Worm (Caenorhabditis elegans) whole organism, mixed stage, embryonic: ENCODE measurements around the gene nspf-2.

Source experiments
- M03D4.4 ChIP-seq: sonication (generic microtip); optimal IDR thresholded peaks from 2 replicates; lab custom pipeline; 2017; ENCODE audit warnings: mild to moderate bottlenecking, missing genetic modification characterization, missing compliant biosample characterization
- bed-3 ChIP-seq: fragments of 200-800 bp; sonication (Bioruptor generic); optimal IDR thresholded peaks from 3 replicates; lab custom pipeline; 2018; ENCODE audit warnings: mild to moderate bottlenecking, missing genetic modification characterization, moderate library complexity, missing compliant biosample characterization
- blmp-1 ChIP-seq: fragments of 150-350 bp; optimal IDR thresholded peaks from 2 replicates; lab custom pipeline; 2014; ENCODE audit warnings: missing biosample characterization, missing genetic modification characterization
- ceh-39 ChIP-seq: fragments of 150-350 bp; optimal IDR thresholded peaks from 2 replicates; lab custom pipeline; 2014; ENCODE audit warnings: missing biosample characterization, missing genetic modification characterization
- ceh-83 ChIP-seq: fragments of 200-800 bp; sonication (Bioruptor generic); optimal IDR thresholded peaks from 2 replicates; lab custom pipeline; 2018; ENCODE audit warnings: mild to moderate bottlenecking, missing genetic modification characterization, missing compliant biosample characterization
- ces-1 ChIP-seq: fragments of 150-350 bp; optimal IDR thresholded peaks from 2 replicates; lab custom pipeline; 2014; ENCODE audit warnings: missing biosample characterization, missing genetic modification reagents, missing genetic modification characterization
- cnd-1 ChIP-seq: fragments of 200-800 bp; sonication (Bioruptor generic); optimal IDR thresholded peaks from 2 replicates; lab custom pipeline; 2018; ENCODE audit warnings: mild to moderate bottlenecking, missing genetic modification characterization, missing compliant biosample characterization
- drap-1 ChIP-seq: fragments of 200-800 bp; sonication (Bioruptor generic); optimal IDR thresholded peaks from 3 replicates; lab custom pipeline; 2018; ENCODE audit warnings: mild to moderate bottlenecking, missing genetic modification characterization, missing compliant biosample characterization
- elt-1 ChIP-seq: sonication (generic microtip); optimal IDR thresholded peaks from 2 replicates; lab custom pipeline; 2017; ENCODE audit warnings: missing genetic modification characterization, mild to moderate bottlenecking, missing compliant biosample characterization, antibody characterized with exemption, moderate library complexity, borderline replicate concordance; ENCODE audit not compliant: insufficient read depth
- flh-1 ChIP-seq: fragments of 200-800 bp; sonication (Bioruptor generic); optimal IDR thresholded peaks from 2 replicates; lab custom pipeline; 2018; ENCODE audit warnings: mild to moderate bottlenecking, missing genetic modification characterization, moderate library complexity, missing compliant biosample characterization
- hlh-1 ChIP-seq: fragments of 150-350 bp; optimal IDR thresholded peaks from 2 replicates; lab custom pipeline; 2014; ENCODE audit warnings: missing biosample characterization, missing genetic modification reagents, missing genetic modification characterization
- lsy-2 ChIP-seq: fragments of 150-350 bp; optimal IDR thresholded peaks from 2 replicates; lab custom pipeline; 2014; ENCODE audit warnings: missing biosample characterization, missing genetic modification characterization
- mab-5 ChIP-seq: fragments of 150-350 bp; optimal IDR thresholded peaks from 2 replicates; lab custom pipeline; 2014; ENCODE audit warnings: missing biosample characterization, missing genetic modification characterization
- mep-1 ChIP-seq: fragments of 150-350 bp; optimal IDR thresholded peaks from 2 replicates; lab custom pipeline; 2017; ENCODE audit warnings: missing biosample characterization, missing genetic modification reagents, missing genetic modification characterization, inconsistent platforms
- mls-2 ChIP-seq: sonication (generic microtip); optimal IDR thresholded peaks from 2 replicates; lab custom pipeline; 2016; ENCODE audit warnings: mild to moderate bottlenecking, missing genetic modification characterization, moderate library complexity, missing compliant biosample characterization
- nhr-12 ChIP-seq: fragments of 150-350 bp; optimal IDR thresholded peaks from 2 replicates; lab custom pipeline; 2014; ENCODE audit warnings: missing biosample characterization, missing genetic modification characterization
- nhr-2 ChIP-seq: fragments of 150-350 bp; optimal IDR thresholded peaks from 2 replicates; lab custom pipeline; 2014; ENCODE audit warnings: missing biosample characterization, missing genetic modification characterization
- nhr-237 ChIP-seq: fragments of 150-350 bp; optimal IDR thresholded peaks from 2 replicates; lab custom pipeline; 2014; ENCODE audit warnings: missing biosample characterization, missing genetic modification characterization
- nhr-76 ChIP-seq: sonication (generic microtip); optimal IDR thresholded peaks from 2 replicates; lab custom pipeline; 2017; ENCODE audit warnings: missing biosample characterization, missing genetic modification characterization
- pha-4 ChIP-seq: fragments of 150-350 bp; optimal IDR thresholded peaks from 2 replicates; lab custom pipeline; 2018; ENCODE audit warnings: missing biosample characterization, missing genetic modification reagents, missing genetic modification characterization
- sem-2 ChIP-seq: fragments of 200-800 bp; sonication (Bioruptor generic); optimal IDR thresholded peaks from 2 replicates; lab custom pipeline; 2018; ENCODE audit warnings: mild to moderate bottlenecking, missing genetic modification characterization, missing compliant biosample characterization
- snpc-4 ChIP-seq: fragments of 150-350 bp; optimal IDR thresholded peaks from 2 replicates; lab custom pipeline; 2014; ENCODE audit warnings: missing biosample characterization, missing genetic modification characterization
- sptf-1 ChIP-seq: sonication (generic microtip); optimal IDR thresholded peaks from 2 replicates; lab custom pipeline; 2017; ENCODE audit warnings: mild to moderate bottlenecking, missing genetic modification characterization, moderate library complexity, missing compliant biosample characterization
- unc-120 ChIP-seq: sonication (generic microtip); optimal IDR thresholded peaks from 2 replicates; lab custom pipeline; 2017; ENCODE audit warnings: missing genetic modification characterization, missing compliant biosample characterization; ENCODE audit not compliant: poor library complexity, severe bottlenecking
- unc-39 ChIP-seq: fragments of 150-350 bp; optimal IDR thresholded peaks from 2 replicates; lab custom pipeline; 2014; ENCODE audit warnings: missing biosample characterization, missing genetic modification characterization
- unc-62 ChIP-seq: fragments of 150-350 bp; optimal IDR thresholded peaks from 2 replicates; lab custom pipeline; 2014; ENCODE audit warnings: missing biosample characterization, missing genetic modification reagents, missing genetic modification characterization
- zip-8 ChIP-seq: fragments of 150-350 bp; optimal IDR thresholded peaks from 2 replicates; lab custom pipeline; 2014; ENCODE audit warnings: missing biosample characterization, missing genetic modification characterization

Gene nspf-2

ce11 chrII:2730647-2731046 is 41.9 kb downstream of the nspf-2 start:
- no peak for TF ChIP-seq unc-39
- TF ChIP-seq ces-1 (GFP tag; lab: Kevin White, UChicago) = peak; percentile 28

- TF ChIP-seq drap-1 (GFP tag; lab: Kevin White, UChicago) = no peak
- no peak for TF ChIP-seq flh-1 (GFP tag; lab: Kevin White, UChicago)
- TF ChIP-seq bed-3 = no peak
- TF ChIP-seq blmp-1 (tag; lab: Kevin White, UChicago) = no peak
- no peak for TF ChIP-seq ceh-83 (GFP tag; lab: Kevin White, UChicago)
- no peak for TF ChIP-seq snpc-4 (tag; lab: Kevin White, UChicago)
- TF ChIP-seq pha-4 (tag; lab: Kevin White, UChicago) = no peak
- TF ChIP-seq mep-1 = no peak
- no peak for TF ChIP-seq sptf-1 (tag; lab: Kevin White, UChicago)
- TF ChIP-seq M03D4.4 (tag; lab: Kevin White, UChicago) = no peak
- TF ChIP-seq nhr-237 (tag; lab: Kevin White, UChicago) = no peak
- no peak for TF ChIP-seq unc-120 (tag; lab: Kevin White, UChicago)
- TF ChIP-seq unc-62 (GFP tag; lab: Kevin White, UChicago) = no peak
- no peak for TF ChIP-seq mls-2 (tag; lab: Kevin White, UChicago)
- no peak for TF ChIP-seq nhr-12 (tag; lab: Kevin White, UChicago)
- no peak for TF ChIP-seq hlh-1 (tag; lab: Kevin White, UChicago)
- TF ChIP-seq zip-8 (tag; lab: Kevin White, UChicago) = no peak
- no peak for TF ChIP-seq nhr-76
- TF ChIP-seq, all 35 proteins: peak for 0
These were observed 45.5 kb downstream of the nspf-2 start for ce11 chrII:2734266-2734665.

- TF ChIP-seq unc-39 (no peak), mep-1 (peak; percentile 16), sptf-1 (tag; lab: Kevin White, UChicago) (peak; percentile 4)
These were observed 46.0 kb downstream of the nspf-2 start for ce11 chrII:2734735-2735134.

ce11 chrII:2735192-2735591 is 46.5 kb downstream of the nspf-2 start, which contains the start of gene wdr-31:
Gene wdr-31, minus strand, starts transcription at chrII:2735292.
- TF ChIP-seq mep-1 = no peak
- TF ChIP-seq unc-62 (GFP tag; lab: Kevin White, UChicago) = no peak
- no peak for TF ChIP-seq drap-1 (GFP tag; lab: Kevin White, UChicago)
- no peak for TF ChIP-seq ceh-83 (GFP tag; lab: Kevin White, UChicago)
- no peak for TF ChIP-seq unc-120 (tag; lab: Kevin White, UChicago)
- no peak for TF ChIP-seq unc-39
- TF ChIP-seq, all 35 proteins: peak for 0

ce11 chrII:2735644-2736043 is 46.9 kb downstream of the nspf-2 start:
- TF ChIP-seq ceh-83 (GFP tag; lab: Kevin White, UChicago) = no peak
- TF ChIP-seq nhr-2 (tag; lab: Kevin White, UChicago) = no peak
- TF ChIP-seq nhr-76 = no peak
- TF ChIP-seq sem-2 = no peak
- TF ChIP-seq ceh-39 (tag; lab: Kevin White, UChicago) = no peak
- no peak for TF ChIP-seq mab-5 (tag; lab: Kevin White, UChicago)
- no peak for TF ChIP-seq unc-39
- TF ChIP-seq lsy-2 = no peak
- TF ChIP-seq nhr-237 (tag; lab: Kevin White, UChicago) = no peak

ce11 chrII:2736156-2736728 is 47.5 kb downstream of the nspf-2 start, which contains the start of gene T05A8.8:
Gene T05A8.8, plus strand, starts transcription at chrII:2736678.
- TF ChIP-seq bed-3 (no peak), nhr-2 (tag; lab: Kevin White, UChicago) (no peak), mep-1 (no peak), cnd-1 (no peak), ceh-39 (tag; lab: Kevin White, UChicago) (no peak), ces-1 (GFP tag; lab: Kevin White, UChicago) (no peak), blmp-1 (tag; lab: Kevin White, UChicago) (no peak)
- TF ChIP-seq, all 35 proteins: peak for 0

- TF ChIP-seq unc-62 (GFP tag; lab: Kevin White, UChicago) (no peak), drap-1 (GFP tag; lab: Kevin White, UChicago) (no peak), hlh-1 (tag; lab: Kevin White, UChicago) (no peak), blmp-1 (tag; lab: Kevin White, UChicago) (no peak), ceh-83 (GFP tag; lab: Kevin White, UChicago) (no peak), unc-120 (tag; lab: Kevin White, UChicago) (no peak), elt-1 (tag; lab: Kevin White, UChicago) (no peak), ceh-39 (tag; lab: Kevin White, UChicago) (no peak), nhr-12 (tag; lab: Kevin White, UChicago) (no peak)
These were observed 48.2 kb downstream of the nspf-2 start for ce11 chrII:2736938-2737337.
